Worm (Caenorhabditis elegans) whole organism, young adult: ENCODE measurements around the gene R05G9.3.

Experiments used
- B0035.1 ChIP-seq: sonication (generic microtip); optimal IDR thresholded peaks from 2 replicates; lab custom pipeline; 2016; ENCODE audit warnings: missing genetic modification characterization, mild to moderate bottlenecking, missing compliant biosample characterization, missing genotype, missing genetic modification reagents
- B0261.1 ChIP-seq: sonication (generic microtip); optimal IDR thresholded peaks from 2 replicates; lab custom pipeline; 2016; ENCODE audit warnings: mild to moderate bottlenecking, missing genetic modification characterization, moderate library complexity, missing compliant biosample characterization
- B0336.3 ChIP-seq: fragments of 200-800 bp; sonication (Bioruptor generic); IDR thresholded peaks from 2 replicates; pipeline ENCODE4 v1.3.6; 2022; ENCODE audit warnings: missing genetic modification characterization, missing compliant biosample characterization
- C06A6.2 ChIP-seq: fragments of 200-800 bp; sonication (Bioruptor generic); conservative IDR thresholded peaks from 2 replicates; pipeline ENCODE4 v1.3.6; 2022; ENCODE audit warnings: missing genetic modification characterization, missing compliant biosample characterization
- F22D6.2 ChIP-seq: sonication (generic microtip); optimal IDR thresholded peaks from 2 replicates; lab custom pipeline; 2016; ENCODE audit warnings: mild to moderate bottlenecking, missing genetic modification characterization, missing compliant biosample characterization
- F39B2.1 ChIP-seq: fragments of 200-800 bp; sonication (Bioruptor generic); IDR thresholded peaks from 2 replicates; pipeline ENCODE4 v1.3.6; 2022; ENCODE audit warnings: missing genetic modification reagents, missing genetic modification characterization, missing compliant biosample characterization
- F57A8.1 ChIP-seq: fragments of 200-800 bp; sonication (Bioruptor generic); optimal IDR thresholded peaks from 2 replicates; lab custom pipeline; 2018; ENCODE audit warnings: mild to moderate bottlenecking, missing genetic modification characterization, moderate library complexity, missing compliant biosample characterization
- K11D2.4 ChIP-seq: fragments of 200-800 bp; sonication (Bioruptor generic); IDR thresholded peaks from 2 replicates; pipeline ENCODE4 v1.3.6; 2022; ENCODE audit warnings: missing genetic modification reagents, missing genetic modification characterization, missing compliant biosample characterization
- Y56A3A.18 ChIP-seq: fragments of 200-800 bp; sonication (Bioruptor generic); IDR thresholded peaks from 2 replicates; pipeline ENCODE4 v1.3.6; 2022; ENCODE audit warnings: missing genetic modification reagents, missing genetic modification characterization, missing compliant biosample characterization
- Y95B8A.8 ChIP-seq: fragments of 200-800 bp; sonication (Bioruptor generic); IDR thresholded peaks from 2 replicates; pipeline ENCODE4 v1.3.6; 2022; ENCODE audit warnings: missing genetic modification reagents, missing genetic modification characterization, missing compliant biosample characterization
- atf-7 ChIP-seq: sonication (generic microtip); optimal IDR thresholded peaks from 2 replicates; lab custom pipeline; 2017; ENCODE audit warnings: mild to moderate bottlenecking, missing genetic modification characterization, missing compliant biosample characterization
- athp-1 ChIP-seq: sonication (generic microtip); optimal IDR thresholded peaks from 2 replicates; lab custom pipeline; 2017; ENCODE audit warnings: mild to moderate bottlenecking, missing genetic modification characterization, missing compliant biosample characterization
- ceh-27 ChIP-seq: fragments of 200-800 bp; sonication (Bioruptor generic); optimal IDR thresholded peaks from 2 replicates; lab custom pipeline; 2018; ENCODE audit warnings: mild to moderate bottlenecking, missing genetic modification characterization, moderate library complexity, missing compliant biosample characterization
- dox-1 ChIP-seq: fragments of 200-800 bp; sonication (Bioruptor generic); IDR thresholded peaks from 2 replicates; pipeline ENCODE4 v1.3.6; 2022; ENCODE audit warnings: missing genetic modification reagents, missing genetic modification characterization, missing compliant biosample characterization
- dpff-1 ChIP-seq: sonication (generic microtip); optimal IDR thresholded peaks from 2 replicates; lab custom pipeline; 2017; ENCODE audit warnings: mild to moderate bottlenecking, missing genetic modification characterization, missing compliant biosample characterization
- dpl-1 ChIP-seq: fragments of 150-350 bp; optimal IDR thresholded peaks from 2 replicates; lab custom pipeline; 2014; ENCODE audit warnings: missing biosample characterization, missing genetic modification reagents, missing genetic modification characterization
- fkh-3 ChIP-seq: sonication (generic microtip); optimal IDR thresholded peaks from 2 replicates; lab custom pipeline; 2016; ENCODE audit warnings: mild to moderate bottlenecking, missing genetic modification characterization, missing compliant biosample characterization
- hrde-1 ChIP-seq: sonication (generic microtip); optimal IDR thresholded peaks from 2 replicates; lab custom pipeline; 2016; ENCODE audit warnings: missing genetic modification characterization, mild to moderate bottlenecking, missing compliant biosample characterization, moderate library complexity, missing genotype, missing genetic modification reagents, borderline replicate concordance
- hsf-1 ChIP-seq: fragments of 200-800 bp; sonication (Bioruptor generic); IDR thresholded peaks from 2 replicates; pipeline ENCODE4 v1.3.6; 2022; ENCODE audit warnings: missing genetic modification reagents, missing genetic modification characterization, missing compliant biosample characterization
- lag-1 ChIP-seq: fragments of 200-800 bp; sonication (Bioruptor generic); IDR thresholded peaks from 2 replicates; pipeline ENCODE4 v1.3.6; 2022; ENCODE audit warnings: missing genetic modification reagents, missing genetic modification characterization, missing compliant biosample characterization
- let-607 ChIP-seq, 2 experiments: fragments of 200-800 bp in 1 of 2; sonication (Bioruptor generic) in 1 of 2; sonication (generic microtip) in 1 of 2; optimal IDR thresholded peaks; 2 replicates each; lab custom pipeline; 2016 to 2018; ENCODE audit warnings: mild to moderate bottlenecking in 2 of 2, missing compliant biosample characterization in 2 of 2, missing genetic modification characterization in 2 of 2, moderate library complexity in 2 of 2, missing genotype in 1 of 2
- lsl-1 ChIP-seq: fragments of 200-800 bp; sonication (Bioruptor generic); optimal IDR thresholded peaks from 2 replicates; lab custom pipeline; 2018; ENCODE audit warnings: mild to moderate bottlenecking, missing genetic modification characterization, moderate library complexity, missing compliant biosample characterization
- mel-28 ChIP-seq: sonication (generic microtip); optimal IDR thresholded peaks from 2 replicates; lab custom pipeline; 2016; ENCODE audit warnings: borderline replicate concordance, mild to moderate bottlenecking, missing genetic modification characterization, missing compliant biosample characterization
- nfya-1 ChIP-seq: sonication (generic microtip); optimal IDR thresholded peaks from 2 replicates; lab custom pipeline; 2017; ENCODE audit warnings: antibody characterized with exemption, missing compliant biosample characterization, missing genetic modification characterization, borderline replicate concordance; ENCODE audit not compliant: insufficient read depth
- nhr-179 ChIP-seq: sonication (generic microtip); optimal IDR thresholded peaks from 2 replicates; lab custom pipeline; 2016; ENCODE audit warnings: mild to moderate bottlenecking, missing genetic modification characterization, missing compliant biosample characterization
- nhr-80 ChIP-seq: sonication (generic microtip); optimal IDR thresholded peaks from 2 replicates; lab custom pipeline; 2016; ENCODE audit warnings: missing genetic modification characterization, missing compliant biosample characterization
- pha-4 ChIP-seq: fragments of 150-350 bp; sonication (generic microtip); optimal IDR thresholded peaks from 2 replicates; lab custom pipeline; 2014; ENCODE audit warnings: missing biosample characterization, missing genetic modification reagents, missing genetic modification characterization
- sdz-38 ChIP-seq: sonication (generic microtip); optimal IDR thresholded peaks from 2 replicates; lab custom pipeline; 2016; ENCODE audit warnings: missing genotype, missing genetic modification characterization, missing compliant biosample characterization
- sea-2 ChIP-seq: fragments of 200-800 bp; sonication (Bioruptor generic); IDR thresholded peaks from 2 replicates; pipeline ENCODE4 v1.3.6; 2022; ENCODE audit warnings: missing genetic modification characterization, missing compliant biosample characterization
- sptf-2 ChIP-seq: fragments of 200-800 bp; sonication (Bioruptor generic); optimal IDR thresholded peaks from 2 replicates; lab custom pipeline; 2018; ENCODE audit warnings: mild to moderate bottlenecking, missing genetic modification characterization, missing compliant biosample characterization
- unc-62 ChIP-seq: fragments of 150-350 bp; optimal IDR thresholded peaks from 2 replicates; lab custom pipeline; 2014; ENCODE audit warnings: missing biosample characterization, missing genetic modification reagents, missing genetic modification characterization
- zim-3 ChIP-seq: sonication (generic microtip); optimal IDR thresholded peaks from 2 replicates; lab custom pipeline; 2017; ENCODE audit warnings: mild to moderate bottlenecking, missing genetic modification characterization, moderate library complexity, missing compliant biosample characterization
- ztf-25 ChIP-seq: fragments of 200-800 bp; sonication (Bioruptor generic); IDR thresholded peaks from 2 replicates; pipeline ENCODE4 v1.3.6; 2022; ENCODE audit warnings: missing genetic modification reagents, missing genetic modification characterization, missing compliant biosample characterization
- ztf-6 ChIP-seq: fragments of 200-800 bp; sonication (Bioruptor generic); IDR thresholded peaks from 2 replicates; pipeline ENCODE4 v1.3.6; 2022; ENCODE audit warnings: missing genetic modification reagents, missing genetic modification characterization, missing compliant biosample characterization

The R05G9.3 gene

ce11 chrII:6482762-6483161 is 18.6 kb downstream of the R05G9.3 start:
- no peak for TF ChIP-seq F39B2.1 (GFP tag; lab: Robert Waterston, UW)
- TF ChIP-seq athp-1 (tag; lab: Kevin White, UChicago), result no peak

- no peak for TF ChIP-seq dox-1 (GFP tag; lab: Robert Waterston, UW)
- no peak for TF ChIP-seq hsf-1 (GFP tag; lab: Robert Waterston, UW)
- TF ChIP-seq fkh-3 (tag; lab: Kevin White, UChicago), result no peak
- TF ChIP-seq sdz-38, result no peak
- TF ChIP-seq nhr-179 (tag; lab: Kevin White, UChicago), result no peak
- TF ChIP-seq nfya-1 (tag; lab: Kevin White, UChicago), result no peak
- TF ChIP-seq Y95B8A.8 (GFP tag; lab: Robert Waterston, UW), result no peak
- no peak for TF ChIP-seq dpff-1 (tag; lab: Kevin White, UChicago)
- no peak for TF ChIP-seq B0336.3 (GFP tag; lab: Robert Waterston, UW)
- no peak for TF ChIP-seq B0261.1 (tag; lab: Kevin White, UChicago)
- no peak for TF ChIP-seq Y56A3A.18 (GFP tag; lab: Robert Waterston, UW)
- TF ChIP-seq dpl-1 (GFP tag; lab: Kevin White, UChicago), result no peak
- no peak for TF ChIP-seq ztf-6 (GFP tag; lab: Robert Waterston, UW)
- no peak for TF ChIP-seq let-607 (tag; optimal IDR thresholded peaks at IDR 0.05; lab: Kevin White, UChicago)
- no peak for TF ChIP-seq hrde-1
- TF ChIP-seq atf-7 (tag; lab: Kevin White, UChicago), result no peak
Measured at ce11 chrII:6482102-6482501, 19.2 kb downstream of the R05G9.3 start, which contains the start of gene del-10. Gene del-10, minus strand, starts transcription at chrII:6482125.

ce11 chrII:6476655-6477054 is 24.7 kb downstream of the R05G9.3 start, which contains the start of gene T28D9.4:
Gene T28D9.4, plus strand, starts transcription at chrII:6476955.
- no peak for TF ChIP-seq lag-1 (GFP tag; lab: Robert Waterston, UW)
- no peak for TF ChIP-seq hsf-1 (GFP tag; lab: Robert Waterston, UW)
- no peak for TF ChIP-seq pha-4 (tag; lab: Kevin White, UChicago)
- no peak for TF ChIP-seq sdz-38
- no peak for TF ChIP-seq mel-28
- TF ChIP-seq lsl-1, result peak; percentile 68

ce11 chrII:6475180-6475737 is 26.1 kb downstream of the R05G9.3 start, which contains the start of gene T28D9.16:
Gene T28D9.16, plus strand, starts transcription at chrII:6475687.
- no peak for TF ChIP-seq sea-2 (GFP tag; lab: Robert Waterston, UW)

DNA sequence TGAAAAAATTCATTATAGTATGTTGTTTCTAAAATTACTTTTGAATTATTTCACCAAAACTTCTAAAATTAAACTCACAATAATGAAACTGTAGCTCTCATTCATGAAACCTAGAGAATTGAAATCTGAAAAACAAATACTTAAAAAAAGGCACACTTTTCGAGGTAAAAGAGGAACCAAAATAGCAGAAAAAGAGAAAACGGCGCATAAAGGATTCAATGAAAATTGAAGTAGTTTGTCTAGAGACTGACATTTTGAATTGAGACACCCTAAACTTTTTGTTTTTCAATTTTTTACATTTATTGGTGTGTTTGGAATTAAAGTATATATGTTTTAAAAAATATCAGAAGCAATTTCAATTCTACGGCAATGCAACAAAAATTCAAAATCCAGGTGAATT is 30.3 kb downstream of the R05G9.3 start, which contains the start of gene dgk-5:
dgk-5 (minus strand) TSS at position 101 of the 400 bp plus-strand sequence.
- TF ChIP-seq F57A8.1 (GFP tag; lab: Kevin White, UChicago) (no peak), zim-3 (tag; lab: Kevin White, UChicago) (no peak)
- TF ChIP-seq, all 124 proteins: peak for 0

- TF ChIP-seq dpff-1 (tag; lab: Kevin White, UChicago) (no peak), nhr-80 (peak; percentile 71)
- TF ChIP-seq, all 124 proteins: peak for 1
Measured at ce11 chrII:6469340-6469739, 32.0 kb downstream of the R05G9.3 start.

- no peak for TF ChIP-seq sptf-2 (GFP tag; lab: Kevin White, UChicago)
- no peak for TF ChIP-seq unc-62 (GFP tag; lab: Kevin White, UChicago)
- TF ChIP-seq pha-4 (tag; lab: Kevin White, UChicago), result no peak
- no peak for TF ChIP-seq nfya-1 (tag; lab: Kevin White, UChicago)
- no peak for TF ChIP-seq ceh-27 (GFP tag; lab: Kevin White, UChicago)
- TF ChIP-seq dox-1 (GFP tag; lab: Robert Waterston, UW), result no peak
- no peak for TF ChIP-seq C06A6.2 (GFP tag; lab: Robert Waterston, UW)
- TF ChIP-seq K11D2.4 (GFP tag; lab: Robert Waterston, UW), result no peak
- no peak for TF ChIP-seq ztf-25 (GFP tag; lab: Robert Waterston, UW)
- TF ChIP-seq B0035.1 (tag; lab: Kevin White, UChicago), result no peak
- no peak for TF ChIP-seq F22D6.2 (tag; lab: Kevin White, UChicago)
- TF ChIP-seq, all 124 proteins: peak for 0
Measured at ce11 chrII:6454671-6455070, 46.6 kb downstream of the R05G9.3 start, which contains the start of gene aptf-1. Gene aptf-1, plus strand, starts transcription at chrII:6454971.
